Worm (Caenorhabditis elegans): ENCODE results near the gene fars-3.

Gene fars-3

DNA sequence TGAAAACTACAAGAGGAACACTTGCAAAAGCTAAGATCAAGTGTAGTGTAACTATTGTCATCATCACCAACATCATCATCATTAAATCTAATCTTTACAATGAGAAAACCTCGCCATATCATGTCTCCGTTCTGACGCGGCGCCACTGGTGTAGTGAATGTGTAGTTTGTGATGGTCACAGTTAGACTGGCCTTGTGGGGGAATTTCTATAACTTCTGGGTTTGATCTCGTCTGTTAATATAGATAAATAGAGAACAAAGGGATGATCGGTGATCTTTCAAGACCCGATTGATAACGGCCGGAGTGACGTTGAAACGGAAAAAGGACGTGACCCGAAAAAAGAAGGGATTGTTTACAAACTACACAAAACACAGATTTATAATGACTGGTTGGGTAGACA, 23.9 kb upstream of the fars-3 start (continued):
- TF ChIP-seq T26A8.4 (GFP tag; IDR thresholded peaks at IDR 0.05) (no peak), madf-9 (GFP tag; conservative IDR thresholded peaks at IDR 0.05) (no peak), F37D6.2 (tag; optimal IDR thresholded peaks at IDR 0.05) (no peak), set-16 (GFP tag; IDR thresholded peaks at IDR 0.05) (no peak), aha-1 (tag) (peak; percentile 5), ztf-7 (tag; optimal IDR thresholded peaks at IDR 0.05) (no peak), ZK546.5 (tag; optimal IDR thresholded peaks at IDR 0.05) (no peak)

DNA sequence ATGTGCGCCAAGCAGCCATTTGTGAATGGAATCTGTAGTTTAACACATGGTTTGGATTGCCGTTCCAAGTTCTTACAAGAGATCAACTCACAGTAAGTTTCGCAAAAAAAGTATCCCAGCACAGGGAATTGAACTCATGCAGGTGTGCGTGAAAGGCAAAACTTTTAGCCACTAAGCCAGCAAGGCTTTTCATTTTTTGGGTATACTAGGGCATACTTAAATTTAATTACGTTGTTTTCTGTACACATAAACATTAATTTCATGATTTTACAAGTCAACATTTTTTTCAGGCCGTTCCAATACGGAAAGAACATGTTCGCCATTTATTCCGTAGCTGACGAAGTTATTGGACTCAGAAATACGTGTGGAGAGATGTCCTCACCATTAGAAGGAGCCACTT, 23.1 kb upstream of the fars-3 start:
- TF ChIP-seq ctbp-1 (GFP tag; IDR thresholded peaks at IDR 0.05) (peak; percentile 80), madf-5 (GFP tag; IDR thresholded peaks at IDR 0.05) (peak; percentile 72 to 77; a peak in 3 of 4 replicates), unc-39 (tag; optimal IDR thresholded peaks at IDR 0.05) (no peak), F10B5.3 (tag; optimal IDR thresholded peaks at IDR 0.05) (peak; percentile 79), skn-1 (tag; optimal IDR thresholded peaks at IDR 0.05) (no peak), hmg-1.1 (GFP tag; IDR thresholded peaks at IDR 0.05) (peak; percentile 50), R02D3.7 (tag; optimal IDR thresholded peaks at IDR 0.05) (peak; percentile 21), hlh-11 (tag; optimal IDR thresholded peaks at IDR 0.05) (peak; percentile 4), zfp-2 (tag; optimal IDR thresholded peaks at IDR 0.05) (no peak), nhr-11 (tag; optimal IDR thresholded peaks at IDR 0.05) (no peak), snpc-1.2 (GFP tag; IDR thresholded peaks at IDR 0.05) (peak; percentile 85), daf-12 (tag; optimal IDR thresholded peaks at IDR 0.05) (no peak), ztf-11 (tag; optimal IDR thresholded peaks at IDR 0.05) (no peak), nhr-77 (tag; optimal IDR thresholded peaks at IDR 0.05) (no peak), attf-4 (tag; optimal IDR thresholded peaks at IDR 0.05) (no peak), ceh-32 (tag; optimal IDR thresholded peaks at IDR 0.05; ENCODE audit: poor library complexity) (no peak), zip-11 (GFP tag; IDR thresholded peaks at IDR 0.05) (no peak), fkh-10 (GFP tag; optimal IDR thresholded peaks at IDR 0.05) (no peak), mep-1 (tag; optimal IDR thresholded peaks at IDR 0.05) (no peak), dpl-1 (GFP tag; optimal IDR thresholded peaks at IDR 0.05) (no peak), php-3 (GFP tag; IDR thresholded peaks at IDR 0.05) (peak; percentile 77), pha-4 (GFP tag; IDR thresholded peaks at IDR 0.05) (peak; percentile 92), pha-4 (tag; optimal IDR thresholded peaks at IDR 0.05) (no peak), ZK337.2 (GFP tag; IDR thresholded peaks at IDR 0.05) (0 out of 2 replicates have a peak, but pooled peaks have one; percentile 25), gei-8 (GFP tag; optimal IDR thresholded peaks at IDR 0.05) (peak; percentile 78), lin-29 (GFP tag; IDR thresholded peaks at IDR 0.05) (peak; percentile 7; the same call in 1 of the 2 replicates), mxl-3 (GFP tag; optimal IDR thresholded peaks at IDR 0.05) (peak; percentile 50), nhr-25 (tag; optimal IDR thresholded peaks at IDR 0.05; ENCODE audit: borderline replicate concordance, insufficient read depth) (peak; percentile 9), nhr-10 (tag; optimal IDR thresholded peaks at IDR 0.05) (no peak), unc-62 (GFP tag; optimal IDR thresholded peaks at IDR 0.05 in 1 of 2) (no peak), unc-62 (tag; optimal IDR thresholded peaks at IDR 0.05) (no peak), F37D6.2 (tag; optimal IDR thresholded peaks at IDR 0.05) (no peak), mdt-29 (GFP tag; IDR thresholded peaks at IDR 0.05) (peak; percentile 69; the same call in 1 of the 2 replicates), spr-3 (GFP tag; optimal IDR thresholded peaks at IDR 0.05) (peak; percentile 82), lin-15B (tag; optimal IDR thresholded peaks at IDR 0.05) (no peak), lin-13 (GFP tag; optimal IDR thresholded peaks at IDR 0.05) (no peak), ztf-7 (tag; optimal IDR thresholded peaks at IDR 0.05) (peak; percentile 1), tra-1 (GFP tag; IDR thresholded peaks at IDR 0.05) (peak; percentile 79), ZK546.5 (tag; optimal IDR thresholded peaks at IDR 0.05) (no peak), vab-7 (GFP tag; IDR thresholded peaks at IDR 0.05) (peak; percentile 73; the same call in 1 of the 2 replicates), fos-1 (tag; optimal IDR thresholded peaks at IDR 0.05) (no peak), D1046.2 (GFP tag; IDR thresholded peaks at IDR 0.05) (peak; percentile 88), unc-130 (GFP tag; optimal IDR thresholded peaks at IDR 0.05) (peak; percentile 38), ces-1 (GFP tag; optimal IDR thresholded peaks at IDR 0.05) (no peak), zfp-3 (GFP tag; conservative IDR thresholded peaks at IDR 0.05) (peak; percentile 79; the same call in 1 of the 2 replicates), ceh-44 (GFP tag; IDR thresholded peaks at IDR 0.05) (no peak), T20F7.1 (GFP tag; optimal IDR thresholded peaks at IDR 0.05) (peak; percentile 29)
